Worm (Caenorhabditis elegans): ENCODE results near the gene C49C3.4.
A peak's percentile ranks its signal among the peaks of the same experiment; 100 is the strongest.

Gene C49C3.4

ce11 chrIV:17278363-17278762 lies 42.2 kb upstream of the C49C3.4 start (continued):
- peak; percentile 56; the same call in 1 of the 2 replicates for TF ChIP-seq unc-3 (GFP tag; conservative IDR thresholded peaks at IDR 0.05)
- TF ChIP-seq unc-3 (tag; optimal IDR thresholded peaks at IDR 0.05) = peak; percentile 58
- no peak for TF ChIP-seq pha-4 (tag; optimal IDR thresholded peaks at IDR 0.05)
- TF ChIP-seq dmd-4 (tag; optimal IDR thresholded peaks at IDR 0.05; ENCODE audit: borderline replicate concordance) = peak; percentile 43
- TF ChIP-seq fkh-10 (GFP tag; optimal IDR thresholded peaks at IDR 0.05) = no peak
- TF ChIP-seq ceh-48 (tag; optimal IDR thresholded peaks at IDR 0.05) = peak; percentile 63
- peak; percentile 80 for TF ChIP-seq lim-6 (tag; optimal IDR thresholded peaks at IDR 0.05)
- TF ChIP-seq npax-4 (tag; optimal IDR thresholded peaks at IDR 0.05) = no peak
- TF ChIP-seq sox-4 (tag; optimal IDR thresholded peaks at IDR 0.05) = peak; percentile 54
- peak; percentile 98 for TF ChIP-seq ref-2 (tag; optimal IDR thresholded peaks at IDR 0.05)
- TF ChIP-seq pax-1 (tag; optimal IDR thresholded peaks at IDR 0.05) = peak; percentile 90
- TF ChIP-seq elt-4 (tag; optimal IDR thresholded peaks at IDR 0.05) = no peak
- TF ChIP-seq odd-2 (tag; optimal IDR thresholded peaks at IDR 0.05) = peak; percentile 47
- TF ChIP-seq tbx-2 (tag; optimal IDR thresholded peaks at IDR 0.05) = peak; percentile 94
- TF ChIP-seq ceh-24 (tag; optimal IDR thresholded peaks at IDR 0.05) = peak; percentile 33
- peak; percentile 92 for TF ChIP-seq unc-86 (tag; optimal IDR thresholded peaks at IDR 0.05)
- peak; percentile 60 for TF ChIP-seq F13H6.1 (tag; optimal IDR thresholded peaks at IDR 0.05)
- TF ChIP-seq ahr-1 (tag; optimal IDR thresholded peaks at IDR 0.05) = peak; percentile 42
- peak; percentile 85 for TF ChIP-seq sox-2 (GFP tag; IDR thresholded peaks at IDR 0.05)
- TF ChIP-seq mec-3 (tag; optimal IDR thresholded peaks at IDR 0.05; ENCODE audit: borderline replicate concordance) = peak; percentile 15
- TF ChIP-seq ceh-18 (tag; optimal IDR thresholded peaks at IDR 0.05) = peak; percentile 99
- peak; percentile 71 for TF ChIP-seq ceh-2 (tag; optimal IDR thresholded peaks at IDR 0.05)
- no peak for TF ChIP-seq nhr-232 (tag; optimal IDR thresholded peaks at IDR 0.05)
- TF ChIP-seq K09A11.1 (tag; optimal IDR thresholded peaks at IDR 0.05; ENCODE audit: insufficient read depth) = peak; percentile 78
- TF ChIP-seq nfya-1 (tag; optimal IDR thresholded peaks at IDR 0.05) = peak; percentile 94
- TF ChIP-seq fax-1 (tag; optimal IDR thresholded peaks at IDR 0.05) = peak; percentile 30
- TF ChIP-seq hlh-15 (tag; optimal IDR thresholded peaks at IDR 0.05) = peak; percentile 40
- no peak for TF ChIP-seq ceh-45 (GFP tag; IDR thresholded peaks at IDR 0.05)
- peak; percentile 58 for TF ChIP-seq sdc-2 (tag; optimal IDR thresholded peaks at IDR 0.05)
- peak; percentile 82 for TF ChIP-seq pha-2 (tag; optimal IDR thresholded peaks at IDR 0.05)
- TF ChIP-seq hlh-30 (tag; optimal IDR thresholded peaks at IDR 0.05; ENCODE audit: insufficient read depth) = peak; percentile 46
- no peak for TF ChIP-seq hlh-13 (GFP tag; optimal IDR thresholded peaks at IDR 0.05)
- peak; percentile 89 for TF ChIP-seq unc-55 (GFP tag; optimal IDR thresholded peaks at IDR 0.05)
- TF ChIP-seq zip-5 (tag; optimal IDR thresholded peaks at IDR 0.05) = no peak
- TF ChIP-seq dve-1 (tag; optimal IDR thresholded peaks at IDR 0.05) = peak; percentile 92
- peak; percentile 65 for TF ChIP-seq pqm-1 (tag; optimal IDR thresholded peaks at IDR 0.05)
- no peak for TF ChIP-seq ceh-22 (tag; optimal IDR thresholded peaks at IDR 0.05)
- peak; percentile 98 for TF ChIP-seq ceh-34 (tag; optimal IDR thresholded peaks at IDR 0.05)
- peak; percentile 42 for TF ChIP-seq C38D4.7 (GFP tag; optimal IDR thresholded peaks at IDR 0.05)
- peak; percentile 71 for TF ChIP-seq che-1 (tag; optimal IDR thresholded peaks at IDR 0.05)
- TF ChIP-seq pag-3 (tag; optimal IDR thresholded peaks at IDR 0.05; ENCODE audit: borderline replicate concordance) = no peak
- no peak for TF ChIP-seq ama-1 (optimal IDR thresholded peaks at IDR 0.05)
- peak; percentile 36 for TF ChIP-seq K02D7.2 (tag; optimal IDR thresholded peaks at IDR 0.05)
- peak; percentile 21 for TF ChIP-seq ceh-6 (GFP tag; optimal IDR thresholded peaks at IDR 0.05)
- TF ChIP-seq tbx-7 (tag; optimal IDR thresholded peaks at IDR 0.05) = peak; percentile 35
- TF ChIP-seq ceh-30 (tag; optimal IDR thresholded peaks at IDR 0.05) = peak; percentile 6
- TF ChIP-seq rnt-1 (tag; optimal IDR thresholded peaks at IDR 0.05) = peak; percentile 91
- peak; percentile 93 for TF ChIP-seq nhr-11 (tag; optimal IDR thresholded peaks at IDR 0.05)
- peak; percentile 86 for TF ChIP-seq ets-4 (tag; optimal IDR thresholded peaks at IDR 0.05)
- TF ChIP-seq fkh-6 (tag; optimal IDR thresholded peaks at IDR 0.05) = no peak
- TF ChIP-seq Y22D7AL.16 (tag; optimal IDR thresholded peaks at IDR 0.05) = no peak
- TF ChIP-seq eyg-1 (tag; optimal IDR thresholded peaks at IDR 0.05) = peak; percentile 66
- peak; percentile 54 for TF ChIP-seq madf-2 (tag; optimal IDR thresholded peaks at IDR 0.05)

Data from whole organism, late embryonic.